Worm (Caenorhabditis elegans): ENCODE measurements around the gene C44H4.8.

DNA sequence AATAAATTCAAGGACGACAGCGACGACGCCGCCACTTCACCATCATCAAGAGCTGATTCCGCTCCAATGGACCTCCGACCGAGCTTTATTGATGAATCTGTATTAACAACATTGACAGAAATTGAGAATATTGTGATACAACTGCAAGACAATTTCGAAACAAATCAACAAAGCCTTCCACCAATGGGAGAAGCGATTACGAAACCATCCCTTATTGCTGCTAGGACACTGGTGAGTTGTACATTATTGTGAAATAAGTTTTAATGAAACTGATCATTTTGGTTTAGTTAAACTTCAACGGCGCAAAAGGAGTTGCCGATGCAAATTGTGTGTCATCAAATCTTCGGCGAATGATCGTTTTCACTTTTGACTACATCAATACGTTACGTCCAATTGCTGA lies 35.8 kb upstream of the C44H4.8 start:
- TF ChIP-seq W03F9.2 (tag; optimal IDR thresholded peaks at IDR 0.05) (no peak), him-1 (tag; optimal IDR thresholded peaks at IDR 0.05) (no peak)
